Fruit fly (Drosophila melanogaster) whole organism, embryonic: ENCODE results near the gene Sytbeta.
A peak's percentile ranks its signal among the peaks of the same experiment; 100 is the strongest.

ENCODE experiments used
- Awh ChIP-seq: fragments of 200-800 bp; sonication (Bioruptor generic); IDR thresholded peaks from 2 replicates; pipeline ENCODE4, ENCODE4 v1.3.6; 2022; ENCODE audit warnings: missing biosample characterization, missing genetic modification characterization
- B-H2 ChIP-seq: fragments of 200-800 bp; sonication (Bioruptor generic); optimal IDR thresholded peaks from 2 replicates; lab custom pipeline; 2018; ENCODE audit warnings: missing biosample characterization, mild to moderate bottlenecking, missing genetic modification characterization
- CG10431 ChIP-seq: fragments of 200-800 bp; sonication (Bioruptor generic); optimal IDR thresholded peaks from 3 replicates; lab custom pipeline; 2018; ENCODE audit warnings: missing biosample characterization, mild to moderate bottlenecking, missing genetic modification characterization
- CG11560 ChIP-seq: fragments of 200-800 bp; sonication (Bioruptor generic); IDR thresholded peaks from 3 replicates; pipeline ENCODE4 v1.3.6; 2022; ENCODE audit warnings: missing biosample characterization, missing genetic modification characterization
- CG11695 ChIP-seq: fragments of 200-800 bp; sonication (Bioruptor generic); IDR thresholded peaks from 3 replicates; pipeline ENCODE4 v1.3.6; 2022; ENCODE audit warnings: missing biosample characterization, missing genetic modification characterization
- CG14965 ChIP-seq: fragments of 200-800 bp; sonication (Bioruptor generic); optimal IDR thresholded peaks from 2 replicates; lab custom pipeline; 2016; ENCODE audit warnings: missing biosample characterization, missing genetic modification characterization, borderline replicate concordance
- CG2116 ChIP-seq: fragments of 200-800 bp; sonication (Bioruptor generic); optimal IDR thresholded peaks from 3 replicates; lab custom pipeline; 2018; ENCODE audit warnings: missing biosample characterization, mild to moderate bottlenecking, missing genetic modification characterization
- CG30020 ChIP-seq: fragments of 200-800 bp; optimal IDR thresholded peaks from 2 replicates; lab custom pipeline; 2019; ENCODE audit warnings: missing biosample characterization, mild to moderate bottlenecking, missing genetic modification characterization, moderate library complexity
- CG33213 ChIP-seq: fragments of 200-800 bp; sonication (Bioruptor generic); optimal IDR thresholded peaks from 3 replicates; lab custom pipeline; 2016; ENCODE audit warnings: missing biosample characterization, missing genetic modification characterization
- CG4282 ChIP-seq: fragments of 200-800 bp; sonication (Bioruptor generic); optimal IDR thresholded peaks from 2 replicates; lab custom pipeline; 2016; ENCODE audit warnings: missing biosample characterization, missing genetic modification characterization
- CG4360 ChIP-seq: fragments of 200-800 bp; sonication (Bioruptor generic); IDR thresholded peaks from 2 replicates; pipeline ENCODE4 v1.3.6; 2022; ENCODE audit warnings: missing biosample characterization, missing genetic modification characterization
- CG5953 ChIP-seq: fragments of 200-800 bp; sonication (Bioruptor generic); IDR thresholded peaks from 2 replicates; pipeline ENCODE4 v1.3.6; 2022; ENCODE audit warnings: missing biosample characterization, missing genetic modification characterization
- CG7556 ChIP-seq: fragments of 200-800 bp; sonication (Bioruptor generic); optimal IDR thresholded peaks from 2 replicates; lab custom pipeline; 2017; ENCODE audit warnings: missing biosample characterization, mild to moderate bottlenecking, missing genetic modification characterization
- CG7987 ChIP-seq: fragments of 200-800 bp; sonication (Bioruptor generic); optimal IDR thresholded peaks from 2 replicates; lab custom pipeline; 2018; ENCODE audit warnings: missing biosample characterization, mild to moderate bottlenecking, missing genetic modification characterization, moderate library complexity
- CG8924 ChIP-seq: fragments of 200-800 bp; optimal IDR thresholded peaks from 3 replicates; lab custom pipeline; 2019; ENCODE audit warnings: missing biosample characterization, mild to moderate bottlenecking, missing genetic modification characterization, moderate library complexity
- Dek ChIP-seq: fragments of 200-800 bp; sonication (Bioruptor generic); optimal IDR thresholded peaks from 3 replicates; lab custom pipeline; 2019; ENCODE audit warnings: missing biosample characterization, mild to moderate bottlenecking, missing genetic modification characterization, moderate library complexity
- Dfd ChIP-seq, 2 experiments: fragments of >200 bp; optimal IDR thresholded peaks; 2 replicates each; lab custom pipeline; 2017; ENCODE audit warnings: missing biosample characterization in 2 of 2, missing genetic modification characterization in 2 of 2
- Fer2 ChIP-seq: fragments of 200-800 bp; sonication (Bioruptor generic); optimal IDR thresholded peaks from 2 replicates; lab custom pipeline; 2018; ENCODE audit warnings: missing biosample characterization, mild to moderate bottlenecking, missing genetic modification characterization, moderate library complexity
- HHEX ChIP-seq: fragments of 200-800 bp; sonication (Bioruptor generic); optimal IDR thresholded peaks from 3 replicates; lab custom pipeline; 2017; ENCODE audit warnings: missing biosample characterization, mild to moderate bottlenecking, missing genetic modification characterization, missing genetic modification reagents
- HmgD ChIP-seq: fragments of 200-800 bp; sonication (Bioruptor generic); optimal IDR thresholded peaks from 3 replicates; lab custom pipeline; 2016; ENCODE audit warnings: missing biosample characterization, missing genetic modification characterization
- Lim3 ChIP-seq: fragments of 200-800 bp; sonication (Bioruptor generic); IDR thresholded peaks from 2 replicates; pipeline ENCODE4 v1.3.6; 2022; ENCODE audit warnings: missing biosample characterization, missing genetic modification characterization
- NC2α ChIP-seq: fragments of 200-800 bp; sonication (Bioruptor generic); optimal IDR thresholded peaks from 2 replicates; lab custom pipeline; 2016; ENCODE audit warnings: missing biosample characterization, missing genetic modification characterization
- NFAT ChIP-seq: fragments of 200-800 bp; sonication (Bioruptor generic); IDR thresholded peaks from 2 replicates; pipeline ENCODE4 v1.3.6; 2022; ENCODE audit warnings: missing biosample characterization, missing genetic modification characterization
- Opbp ChIP-seq: fragments of 200-800 bp; sonication (Bioruptor generic); IDR thresholded peaks from 3 replicates; pipeline ENCODE4 v1.3.6; 2022; ENCODE audit warnings: missing biosample characterization, missing genetic modification characterization; ENCODE audit not compliant: partially characterized antibody
- crc ChIP-seq: fragments of 200-800 bp; sonication (Bioruptor generic); optimal IDR thresholded peaks from 2 replicates; lab custom pipeline; 2016; ENCODE audit warnings: missing biosample characterization, missing genetic modification characterization
- crol ChIP-seq: fragments of 200-800 bp; sonication (Bioruptor generic); IDR thresholded peaks from 2 replicates; pipeline ENCODE4 v1.3.6; 2022; ENCODE audit warnings: missing biosample characterization, missing genetic modification characterization
- fru ChIP-seq: fragments of >200 bp; optimal IDR thresholded peaks from 2 replicates; lab custom pipeline; 2017
- gfzf ChIP-seq: fragments of 200-800 bp; sonication (Bioruptor generic); optimal IDR thresholded peaks from 2 replicates; lab custom pipeline; 2016; ENCODE audit warnings: missing biosample characterization, mild to moderate bottlenecking, missing genetic modification characterization, moderate library complexity
- grn ChIP-seq: fragments of 200-800 bp; sonication (Bioruptor generic); optimal IDR thresholded peaks from 3 replicates; lab custom pipeline; 2017; ENCODE audit warnings: missing biosample characterization, missing genetic modification characterization
- lilli ChIP-seq: fragments of 200-800 bp; sonication (Bioruptor generic); optimal IDR thresholded peaks from 3 replicates; lab custom pipeline; 2016; ENCODE audit warnings: missing biosample characterization, missing genetic modification characterization
- p53 ChIP-seq: fragments of 200-800 bp; sonication (Bioruptor generic); optimal IDR thresholded peaks from 2 replicates; lab custom pipeline; 2016; ENCODE audit warnings: missing biosample characterization, missing genetic modification characterization
- peb ChIP-seq: fragments of 200-800 bp; sonication (Bioruptor generic); IDR thresholded peaks from 2 replicates; pipeline ENCODE4 v1.3.6; 2022; ENCODE audit warnings: missing biosample characterization, missing genetic modification characterization
- prd ChIP-seq, 3 experiments: fragments of >200 bp in 2 of 3; fragments of 200-800 bp in 1 of 3; sonication (Bioruptor generic) in 1 of 3; optimal IDR thresholded peaks in 2 of 3; IDR thresholded peaks in 1 of 3; 2 replicates in 2 of 3; 3 replicates in 1 of 3; pipeline versions ENCODE4 v1.3.6 to Lab custom; 2017 to 2022; ENCODE audit warnings: missing biosample characterization in 1 of 3, missing genetic modification characterization in 1 of 3
- row ChIP-seq: fragments of 200-800 bp; sonication (Bioruptor generic); IDR thresholded peaks from 3 replicates; pipeline ENCODE4 v1.3.6; 2022; ENCODE audit warnings: missing biosample characterization, missing genetic modification characterization
- sob ChIP-seq: fragments of 200-800 bp; sonication (Bioruptor generic); IDR thresholded peaks from 2 replicates; pipeline ENCODE4 v1.3.6; 2022; ENCODE audit warnings: missing biosample characterization, missing genetic modification characterization
- tll ChIP-seq, 2 experiments: fragments of 200-800 bp in 1 of 2; fragments of >200 bp in 1 of 2; sonication (Bioruptor generic) in 1 of 2; optimal IDR thresholded peaks; 2 replicates each; lab custom pipeline; 2017 to 2019; ENCODE audit warnings: missing biosample characterization in 2 of 2, missing genetic modification characterization in 2 of 2, mild to moderate bottlenecking in 1 of 2, moderate library complexity in 1 of 2
- twi ChIP-seq: fragments of 200-800 bp; optimal IDR thresholded peaks from 2 replicates; lab custom pipeline; 2019; ENCODE audit warnings: missing biosample characterization, mild to moderate bottlenecking, missing genetic modification characterization, moderate library complexity
- z ChIP-seq: fragments of 200-800 bp; sonication (Bioruptor generic); IDR thresholded peaks from 3 replicates; pipeline ENCODE4 v1.3.6; 2022; ENCODE audit warnings: missing biosample characterization, missing genetic modification characterization
- zf30C ChIP-seq: fragments of 200-800 bp; sonication (Bioruptor generic); optimal IDR thresholded peaks from 3 replicates; lab custom pipeline; 2018; ENCODE audit warnings: missing biosample characterization, mild to moderate bottlenecking, missing genetic modification characterization
- zfh2 ChIP-seq: fragments of 200-800 bp; sonication (Bioruptor generic); optimal IDR thresholded peaks from 2 replicates; lab custom pipeline; 2016; ENCODE audit warnings: missing biosample characterization, missing genetic modification characterization

The Sytbeta gene

dm6 chr3L:15097878-15098520, 33.2 kb upstream of the Sytbeta start, which contains the start of gene Ctps (continued):
- TF ChIP-seq crol (GFP tag; lab: Robert Waterston, UW), result no peak
- no peak for TF ChIP-seq CG4360 (GFP tag; lab: Robert Waterston, UW)
- no peak for TF ChIP-seq Fer2
- TF ChIP-seq crc, result no peak
- TF ChIP-seq grn, result no peak
- no peak for TF ChIP-seq CG5953 (GFP tag; lab: Robert Waterston, UW)
- no peak for TF ChIP-seq tll (GFP tag; optimal IDR thresholded peaks at IDR 0.05; lab: Kevin White, UChicago)
- TF ChIP-seq Opbp, result no peak
- TF ChIP-seq row (GFP tag; lab: Robert Waterston, UW), result peak; percentile 38; the same call in 1 of the 3 replicates
- TF ChIP-seq prd (optimal IDR thresholded peaks at IDR 0.05; lab: Kevin White, UChicago), result no peak
- TF ChIP-seq prd (GFP tag; IDR thresholded peaks at IDR 0.05; lab: Robert Waterston, UW), result 0 out of 3 replicates have a peak, but pooled peaks have one; percentile 19
- TF ChIP-seq zf30C, result no peak
- no peak for TF ChIP-seq Awh (GFP tag; lab: Robert Waterston, UW)
- TF ChIP-seq B-H2 (GFP tag; lab: Kevin White, UChicago), result no peak
- no peak for TF ChIP-seq NFAT (GFP tag; lab: Robert Waterston, UW)
- no peak for TF ChIP-seq twi (tag; lab: Kevin White, UChicago)
- peak; percentile 4 for TF ChIP-seq HHEX (GFP tag; lab: Kevin White, UChicago)
- no peak for TF ChIP-seq CG30020
- no peak for TF ChIP-seq CG7987 (GFP tag; lab: Kevin White, UChicago)
- TF ChIP-seq HmgD (GFP tag; lab: Kevin White, UChicago), result no peak
- TF ChIP-seq zfh2 (GFP tag; lab: Kevin White, UChicago), result no peak
- TF ChIP-seq CG7556, result no peak
- TF ChIP-seq CG8924 (tag; lab: Kevin White, UChicago), result no peak
- no peak for TF ChIP-seq NC2α (GFP tag; lab: Kevin White, UChicago)
- no peak for TF ChIP-seq Dfd (GFP tag; optimal IDR thresholded peaks at IDR 0.05; lab: Kevin White, UChicago)
- 0 out of 3 replicates have a peak, but pooled peaks have one; percentile 7 for TF ChIP-seq z (GFP tag; lab: Robert Waterston, UW)
- TF ChIP-seq CG11560 (tag; lab: Robert Waterston, UW), result no peak
- no peak for TF ChIP-seq CG2116 (GFP tag; lab: Kevin White, UChicago)
- TF ChIP-seq fru (lab: Kevin White, UChicago), result no peak
- TF ChIP-seq CG14965 (GFP tag; lab: Kevin White, UChicago), result no peak
- peak; percentile 40; the same call in 1 of the 2 replicates for TF ChIP-seq sob (GFP tag; lab: Robert Waterston, UW)
- no peak for TF ChIP-seq Dek (tag; lab: Kevin White, UChicago)
- no peak for TF ChIP-seq lilli (GFP tag; lab: Kevin White, UChicago)
- TF ChIP-seq CG33213 (GFP tag; lab: Kevin White, UChicago), result peak; percentile 34
- TF ChIP-seq p53 (GFP tag; lab: Kevin White, UChicago), result no peak
- no peak for TF ChIP-seq CG4282 (GFP tag; lab: Kevin White, UChicago)
- TF ChIP-seq CG10431 (GFP tag; lab: Kevin White, UChicago), result no peak
- TF ChIP-seq CG11695 (GFP tag; lab: Robert Waterston, UW), result no peak
- TF ChIP-seq Lim3, result no peak
- TF ChIP-seq peb (GFP tag; lab: Robert Waterston, UW), result 0 out of 2 replicates have a peak, but pooled peaks have one; percentile 16
- TF ChIP-seq gfzf (GFP tag; lab: Kevin White, UChicago), result peak; percentile 82
